Worm (Caenorhabditis elegans) whole organism, young adult: Measurements from ENCODE around the gene hlh-14.
A peak's percentile ranks its signal among the peaks of the same experiment; 100 is the strongest.

ENCODE experiments used
- B0019.2 ChIP-seq: fragments of 200-800 bp; sonication (Bioruptor generic); conservative IDR thresholded peaks from 2 replicates; pipeline ENCODE4 v1.3.6; 2022; ENCODE audit warnings: missing genetic modification reagents, missing genetic modification characterization, missing compliant biosample characterization
- B0336.3 ChIP-seq: fragments of 200-800 bp; sonication (Bioruptor generic); IDR thresholded peaks from 2 replicates; pipeline ENCODE4 v1.3.6; 2022; ENCODE audit warnings: missing genetic modification characterization, missing compliant biosample characterization
- C06A6.2 ChIP-seq: fragments of 200-800 bp; sonication (Bioruptor generic); conservative IDR thresholded peaks from 2 replicates; pipeline ENCODE4 v1.3.6; 2022; ENCODE audit warnings: missing genetic modification characterization, missing compliant biosample characterization
- C17E4.6 ChIP-seq: fragments of 200-800 bp; sonication (Bioruptor generic); IDR thresholded peaks from 2 replicates; pipeline ENCODE4 v1.3.6; 2022; ENCODE audit warnings: missing genetic modification reagents, missing genetic modification characterization, missing compliant biosample characterization
- F22D6.2 ChIP-seq: sonication (generic microtip); optimal IDR thresholded peaks from 2 replicates; lab custom pipeline; 2016; ENCODE audit warnings: mild to moderate bottlenecking, missing genetic modification characterization, missing compliant biosample characterization
- F33H1.4 ChIP-seq: fragments of 200-800 bp; sonication (Bioruptor generic); IDR thresholded peaks from 2 replicates; pipeline ENCODE4 v1.3.6; 2022; ENCODE audit warnings: missing genetic modification reagents, missing genetic modification characterization, missing compliant biosample characterization
- F49E8.2 ChIP-seq: sonication (generic microtip); optimal IDR thresholded peaks from 3 replicates; lab custom pipeline; 2017; ENCODE audit warnings: missing genetic modification characterization, mild to moderate bottlenecking, missing compliant biosample characterization, antibody characterized with exemption, moderate library complexity; ENCODE audit not compliant: insufficient read depth
- F52B5.7 ChIP-seq: sonication (generic microtip); optimal IDR thresholded peaks from 2 replicates; lab custom pipeline; 2016; ENCODE audit warnings: mild to moderate bottlenecking, missing genetic modification characterization, missing compliant biosample characterization
- F57A8.1 ChIP-seq: fragments of 200-800 bp; sonication (Bioruptor generic); optimal IDR thresholded peaks from 2 replicates; lab custom pipeline; 2018; ENCODE audit warnings: mild to moderate bottlenecking, missing genetic modification characterization, moderate library complexity, missing compliant biosample characterization
- T07F8.4 ChIP-seq: sonication (generic microtip); optimal IDR thresholded peaks from 2 replicates; lab custom pipeline; 2016; ENCODE audit warnings: mild to moderate bottlenecking, missing genetic modification characterization, moderate library complexity, missing compliant biosample characterization
- T26A5.8 ChIP-seq: sonication (generic microtip); optimal IDR thresholded peaks from 2 replicates; lab custom pipeline; 2016; ENCODE audit warnings: missing genetic modification characterization, missing compliant biosample characterization
- Y53F4B.3 ChIP-seq: fragments of 200-800 bp; sonication (Bioruptor generic); IDR thresholded peaks from 2 replicates; pipeline ENCODE4 v1.3.6; 2022; ENCODE audit warnings: missing genetic modification reagents, missing genetic modification characterization, missing compliant biosample characterization
- Y67H2A.10 ChIP-seq: fragments of 200-800 bp; sonication (Bioruptor generic); conservative IDR thresholded peaks from 2 replicates; pipeline ENCODE4 v1.3.6; 2022; ENCODE audit warnings: missing genetic modification reagents, missing genetic modification characterization, missing compliant biosample characterization
- Y79H2A.3 ChIP-seq: fragments of 200-800 bp; sonication (Bioruptor generic); conservative IDR thresholded peaks from 2 replicates; pipeline ENCODE4 v1.3.6; 2022; ENCODE audit warnings: missing genetic modification reagents, missing genetic modification characterization, missing compliant biosample characterization
- ZK185.1 ChIP-seq: sonication (generic microtip); optimal IDR thresholded peaks from 2 replicates; lab custom pipeline; 2016; ENCODE audit warnings: mild to moderate bottlenecking, missing genetic modification characterization, missing compliant biosample characterization; ENCODE audit not compliant: poor library complexity, severe bottlenecking
- ama-1 ChIP-seq, 3 experiments: fragments of 150-350 bp in 1 of 3; sonication (generic microtip) in 2 of 3; optimal IDR thresholded peaks; 2 replicates each; lab custom pipeline; 2014 to 2018; ENCODE audit warnings: missing biosample characterization in 2 of 3, missing genetic modification characterization in 2 of 3, missing genetic modification reagents in 2 of 3
- attf-5 ChIP-seq: fragments of 200-800 bp; sonication (Bioruptor generic); optimal IDR thresholded peaks from 2 replicates; lab custom pipeline; 2018; ENCODE audit warnings: mild to moderate bottlenecking, missing genetic modification characterization, missing compliant biosample characterization
- ccch-3 ChIP-seq: fragments of 200-800 bp; sonication (Bioruptor generic); optimal IDR thresholded peaks from 2 replicates; lab custom pipeline; 2018; ENCODE audit warnings: mild to moderate bottlenecking, missing genetic modification characterization, missing compliant biosample characterization
- ceh-100 ChIP-seq: fragments of 200-800 bp; sonication (Bioruptor generic); IDR thresholded peaks from 2 replicates; pipeline ENCODE4 v1.3.6; 2022; ENCODE audit warnings: missing genetic modification reagents, missing genetic modification characterization, missing compliant biosample characterization
- ceh-27 ChIP-seq: fragments of 200-800 bp; sonication (Bioruptor generic); optimal IDR thresholded peaks from 2 replicates; lab custom pipeline; 2018; ENCODE audit warnings: mild to moderate bottlenecking, missing genetic modification characterization, moderate library complexity, missing compliant biosample characterization
- ceh-58 ChIP-seq: fragments of 200-800 bp; sonication (Bioruptor generic); IDR thresholded peaks from 2 replicates; pipeline ENCODE4 v1.3.6; 2022; ENCODE audit warnings: missing genetic modification characterization, missing compliant biosample characterization
- ceh-79 ChIP-seq: sonication (generic microtip); optimal IDR thresholded peaks from 2 replicates; lab custom pipeline; 2017; ENCODE audit warnings: mild to moderate bottlenecking, missing genetic modification characterization, missing compliant biosample characterization
- chd-7 ChIP-seq: sonication (generic microtip); optimal IDR thresholded peaks from 2 replicates; lab custom pipeline; 2016; ENCODE audit warnings: mild to moderate bottlenecking, missing genetic modification characterization, moderate library complexity, missing compliant biosample characterization
- die-1 ChIP-seq: sonication (generic microtip); optimal IDR thresholded peaks from 2 replicates; lab custom pipeline; 2016; ENCODE audit warnings: missing genotype, mild to moderate bottlenecking, missing genetic modification characterization, missing compliant biosample characterization
- dpl-1 ChIP-seq: fragments of 150-350 bp; optimal IDR thresholded peaks from 2 replicates; lab custom pipeline; 2014; ENCODE audit warnings: missing biosample characterization, missing genetic modification reagents, missing genetic modification characterization
- egl-18 ChIP-seq: fragments of 200-800 bp; sonication (Bioruptor generic); IDR thresholded peaks from 2 replicates; pipeline ENCODE4 v1.3.6; 2022; ENCODE audit warnings: missing genetic modification reagents, missing genetic modification characterization, missing compliant biosample characterization
- ekl-4 ChIP-seq: fragments of 200-800 bp; sonication (Bioruptor generic); IDR thresholded peaks from 2 replicates; pipeline ENCODE4 v1.3.6; 2022; ENCODE audit warnings: missing genetic modification reagents, missing genetic modification characterization, missing compliant biosample characterization
- hmg-1.2 ChIP-seq: fragments of 200-800 bp; sonication (Bioruptor generic); IDR thresholded peaks from 2 replicates; pipeline ENCODE4 v1.3.6; 2022; ENCODE audit warnings: missing genetic modification reagents, missing genetic modification characterization, missing compliant biosample characterization
- let-526 ChIP-seq: fragments of 200-800 bp; sonication (Bioruptor generic); IDR thresholded peaks from 2 replicates; pipeline ENCODE4 v1.3.6; 2022; ENCODE audit warnings: missing genetic modification reagents, missing genetic modification characterization, missing compliant biosample characterization
- lin-35 ChIP-seq, 3 experiments: fragments of 150-350 bp in 2 of 3; sonication (generic microtip) in 1 of 3; optimal IDR thresholded peaks; 2 replicates each; lab custom pipeline; 2014 to 2018; ENCODE audit warnings: missing biosample characterization in 3 of 3, missing genetic modification characterization in 3 of 3, missing genetic modification reagents in 3 of 3
- madf-3 ChIP-seq: fragments of 200-800 bp; sonication (Bioruptor generic); IDR thresholded peaks from 2 replicates; pipeline ENCODE4 v1.3.6; 2022; ENCODE audit warnings: missing genetic modification reagents, missing genetic modification characterization, missing compliant biosample characterization
- mcd-1 ChIP-seq: fragments of 200-800 bp; sonication (Bioruptor generic); IDR thresholded peaks from 2 replicates; pipeline ENCODE4 v1.3.6; 2022; ENCODE audit warnings: missing genetic modification reagents, missing genetic modification characterization, missing compliant biosample characterization
- nfyb-1 ChIP-seq: fragments of 200-800 bp; sonication (Bioruptor generic); IDR thresholded peaks from 2 replicates; pipeline ENCODE4 v1.3.6; 2022; ENCODE audit warnings: missing genetic modification reagents, missing genetic modification characterization, missing compliant biosample characterization
- nhr-120 ChIP-seq: fragments of 200-800 bp; sonication (Bioruptor generic); IDR thresholded peaks from 2 replicates; pipeline ENCODE4 v1.3.6; 2022; ENCODE audit warnings: missing genetic modification characterization, missing compliant biosample characterization
- nhr-179 ChIP-seq: sonication (generic microtip); optimal IDR thresholded peaks from 2 replicates; lab custom pipeline; 2016; ENCODE audit warnings: mild to moderate bottlenecking, missing genetic modification characterization, missing compliant biosample characterization
- nhr-80 ChIP-seq: sonication (generic microtip); optimal IDR thresholded peaks from 2 replicates; lab custom pipeline; 2016; ENCODE audit warnings: missing genetic modification characterization, missing compliant biosample characterization
- nhr-90 ChIP-seq: sonication (generic microtip); optimal IDR thresholded peaks from 2 replicates; lab custom pipeline; 2016; ENCODE audit warnings: missing genotype, mild to moderate bottlenecking, missing genetic modification characterization, missing compliant biosample characterization
- pbrm-1 ChIP-seq: fragments of 200-800 bp; sonication (Bioruptor generic); IDR thresholded peaks from 2 replicates; pipeline ENCODE4 v1.3.6; 2022; ENCODE audit warnings: missing genetic modification reagents, missing genetic modification characterization, missing compliant biosample characterization
- repo-1 ChIP-seq: sonication (generic microtip); optimal IDR thresholded peaks from 2 replicates; lab custom pipeline; 2017; ENCODE audit warnings: mild to moderate bottlenecking, missing genetic modification characterization, missing compliant biosample characterization
- sea-2 ChIP-seq: fragments of 200-800 bp; sonication (Bioruptor generic); IDR thresholded peaks from 2 replicates; pipeline ENCODE4 v1.3.6; 2022; ENCODE audit warnings: missing genetic modification characterization, missing compliant biosample characterization
- snpc-1.1 ChIP-seq: sonication (generic microtip); optimal IDR thresholded peaks from 2 replicates; lab custom pipeline; 2017; ENCODE audit warnings: missing genetic modification characterization, mild to moderate bottlenecking, missing compliant biosample characterization, antibody characterized with exemption, moderate library complexity, missing genotype, missing genetic modification reagents; ENCODE audit not compliant: insufficient read depth
- snpc-3.4 ChIP-seq: sonication (generic microtip); optimal IDR thresholded peaks from 2 replicates; lab custom pipeline; 2017; ENCODE audit warnings: missing genetic modification characterization, mild to moderate bottlenecking, missing compliant biosample characterization, antibody characterized with exemption, moderate library complexity, missing genotype, missing genetic modification reagents
- sptf-2 ChIP-seq: fragments of 200-800 bp; sonication (Bioruptor generic); optimal IDR thresholded peaks from 2 replicates; lab custom pipeline; 2018; ENCODE audit warnings: mild to moderate bottlenecking, missing genetic modification characterization, missing compliant biosample characterization
- tbp1 ChIP-seq: fragments of 200-800 bp; sonication (Bioruptor generic); optimal IDR thresholded peaks from 2 replicates; lab custom pipeline; 2018; ENCODE audit warnings: mild to moderate bottlenecking, missing genetic modification characterization, missing compliant biosample characterization
- tlf-1 ChIP-seq: fragments of 200-800 bp; sonication (Bioruptor generic); optimal IDR thresholded peaks from 2 replicates; lab custom pipeline; 2018; ENCODE audit warnings: mild to moderate bottlenecking, missing genetic modification characterization, missing compliant biosample characterization
- ztf-25 ChIP-seq: fragments of 200-800 bp; sonication (Bioruptor generic); IDR thresholded peaks from 2 replicates; pipeline ENCODE4 v1.3.6; 2022; ENCODE audit warnings: missing genetic modification reagents, missing genetic modification characterization, missing compliant biosample characterization
- ztf-26 ChIP-seq: sonication (generic microtip); optimal IDR thresholded peaks from 2 replicates; lab custom pipeline; 2017; ENCODE audit warnings: missing genetic modification characterization, missing compliant biosample characterization

The hlh-14 gene

ce11 chrII:5772547-5773142 is 34.0 kb upstream of the hlh-14 start (continued):
- peak; percentile 52 for TF ChIP-seq chd-7 (tag; lab: Kevin White, UChicago)
- TF ChIP-seq T26A5.8 (tag; lab: Kevin White, UChicago) = no peak
- no peak for TF ChIP-seq F57A8.1
- TF ChIP-seq ccch-3 = no peak
- TF ChIP-seq tbp1 (GFP tag; lab: Kevin White, UChicago) = peak; percentile 95
- TF ChIP-seq nhr-179 (tag; lab: Kevin White, UChicago) = no peak
- TF ChIP-seq Y79H2A.3 (GFP tag; lab: Robert Waterston, UW) = peak; percentile 47; the same call in 1 of the 2 replicates
- no peak for TF ChIP-seq snpc-3.4 (tag; lab: Kevin White, UChicago)
- peak; percentile 31 for TF ChIP-seq ZK185.1 (tag; lab: Kevin White, UChicago)
- peak; percentile 75 for TF ChIP-seq ceh-27 (GFP tag; lab: Kevin White, UChicago)
- TF ChIP-seq snpc-1.1 (tag; lab: Kevin White, UChicago) = no peak
- peak; percentile 37 for TF ChIP-seq T07F8.4 (tag; lab: Kevin White, UChicago)
- TF ChIP-seq F52B5.7 (tag; lab: Kevin White, UChicago) = peak; percentile 12
- TF ChIP-seq die-1 = peak; percentile 66
- TF ChIP-seq sptf-2 (GFP tag; lab: Kevin White, UChicago) = no peak
- no peak for TF ChIP-seq dpl-1 (GFP tag; lab: Kevin White, UChicago)
- peak; percentile 7 for TF ChIP-seq tlf-1 (GFP tag; lab: Kevin White, UChicago)
- TF ChIP-seq B0336.3 = no peak
- no peak for TF ChIP-seq ceh-58 (GFP tag; lab: Robert Waterston, UW)
- TF ChIP-seq ekl-4 (GFP tag; lab: Robert Waterston, UW) = 0 out of 2 replicates have a peak, but pooled peaks have one; percentile 11
- TF ChIP-seq ama-1 (optimal IDR thresholded peaks at IDR 0.05; lab: Kevin White, UChicago) = no peak
- no peak for TF ChIP-seq ama-1 (GFP tag; optimal IDR thresholded peaks at IDR 0.05; lab: Kevin White, UChicago)
- peak; percentile 56; the same call in 1 of the 2 replicates for TF ChIP-seq Y53F4B.3 (GFP tag; lab: Robert Waterston, UW)
- TF ChIP-seq madf-3 (GFP tag; lab: Robert Waterston, UW) = 0 out of 2 replicates have a peak, but pooled peaks have one; percentile 55
- TF ChIP-seq B0019.2 (GFP tag; lab: Robert Waterston, UW) = no peak
- TF ChIP-seq nhr-90 (tag; lab: Kevin White, UChicago) = peak; percentile 58
- peak; percentile 68; the same call in 1 of the 2 replicates for TF ChIP-seq let-526 (GFP tag; lab: Robert Waterston, UW)
- TF ChIP-seq pbrm-1 (GFP tag; lab: Robert Waterston, UW) = 0 out of 2 replicates have a peak, but pooled peaks have one; percentile 40
- TF ChIP-seq lin-35 (GFP tag; optimal IDR thresholded peaks at IDR 0.05; lab: Kevin White, UChicago) = no peak
- TF ChIP-seq F22D6.2 = no peak
- peak; percentile 35 for TF ChIP-seq attf-5
- peak; percentile 38; the same call in 1 of the 2 replicates for TF ChIP-seq mcd-1
- no peak for TF ChIP-seq F49E8.2 (tag; lab: Kevin White, UChicago)
- no peak for TF ChIP-seq nhr-80 (tag; lab: Kevin White, UChicago)
- peak; percentile 83 for TF ChIP-seq nfyb-1 (GFP tag; lab: Robert Waterston, UW)
- 0 out of 2 replicates have a peak, but pooled peaks have one; percentile 27 for TF ChIP-seq ceh-100 (GFP tag; lab: Robert Waterston, UW)
- TF ChIP-seq ztf-26 (tag; lab: Kevin White, UChicago) = no peak
- TF ChIP-seq sea-2 (GFP tag; lab: Robert Waterston, UW) = no peak
- TF ChIP-seq C06A6.2 = no peak
- TF ChIP-seq C17E4.6 (GFP tag; lab: Robert Waterston, UW) = no peak
- peak; percentile 2 for TF ChIP-seq repo-1 (tag; lab: Kevin White, UChicago)
- no peak for TF ChIP-seq egl-18
- TF ChIP-seq Y67H2A.10 (GFP tag; lab: Robert Waterston, UW) = no peak
- no peak for TF ChIP-seq ceh-79 (tag; lab: Kevin White, UChicago)
- TF ChIP-seq hmg-1.2 = peak; percentile 78
- TF ChIP-seq F33H1.4 (GFP tag; lab: Robert Waterston, UW) = 0 out of 2 replicates have a peak, but pooled peaks have one; percentile 13
- TF ChIP-seq ztf-25 (GFP tag; lab: Robert Waterston, UW) = no peak
- no peak for TF ChIP-seq nhr-120
